Fruit fly (Drosophila melanogaster) whole organism, embryonic: ENCODE measurements around the gene kek4.
A peak's percentile ranks its signal among the peaks of the same experiment; 100 is the strongest.

Source experiments
- Awh ChIP-seq: fragments of 200-800 bp; sonication (Bioruptor generic); IDR thresholded peaks from 2 replicates; pipeline ENCODE4, ENCODE4 v1.3.6; 2022; ENCODE audit warnings: missing biosample characterization, missing genetic modification characterization
- C15 ChIP-seq: fragments of 200-800 bp; sonication (Bioruptor generic); IDR thresholded peaks from 3 replicates; pipeline ENCODE4 v1.3.6; 2022; ENCODE audit warnings: missing biosample characterization, missing genetic modification characterization
- CG10321 ChIP-seq: fragments of 200-800 bp; sonication (Bioruptor generic); IDR thresholded peaks from 2 replicates; pipeline ENCODE4 v1.3.6; 2022; ENCODE audit warnings: missing biosample characterization, missing genetic modification characterization
- CG10366 ChIP-seq: fragments of 200-800 bp; sonication (Bioruptor generic); IDR thresholded peaks from 2 replicates; pipeline ENCODE4 v1.3.6; 2022; ENCODE audit warnings: missing biosample characterization, missing genetic modification characterization
- CG11093 ChIP-seq: fragments of 200-800 bp; sonication (Bioruptor generic); IDR thresholded peaks from 3 replicates; pipeline ENCODE4 v1.3.6; 2022; ENCODE audit warnings: missing biosample characterization, missing genetic modification characterization
- CG12219 ChIP-seq: fragments of 200-800 bp; sonication (Bioruptor generic); optimal IDR thresholded peaks from 3 replicates; lab custom pipeline; 2018; ENCODE audit warnings: missing biosample characterization, mild to moderate bottlenecking, missing genetic modification characterization
- CG14014 ChIP-seq: fragments of 200-800 bp; sonication (Bioruptor generic); IDR thresholded peaks from 2 replicates; pipeline ENCODE4 v1.3.6; 2022; ENCODE audit warnings: missing biosample characterization, missing genetic modification characterization
- CG1529 ChIP-seq: fragments of 200-800 bp; sonication (Bioruptor generic); optimal IDR thresholded peaks from 3 replicates; lab custom pipeline; 2018; ENCODE audit warnings: missing biosample characterization, missing genetic modification characterization
- CG15601 ChIP-seq: fragments of 200-800 bp; sonication (Bioruptor generic); optimal IDR thresholded peaks from 3 replicates; lab custom pipeline; 2019; ENCODE audit warnings: missing biosample characterization, mild to moderate bottlenecking, missing genetic modification characterization, moderate library complexity
- CG1603 ChIP-seq: fragments of 200-800 bp; sonication (Bioruptor generic); optimal IDR thresholded peaks from 2 replicates; lab custom pipeline; 2019; ENCODE audit warnings: missing biosample characterization, mild to moderate bottlenecking, missing genetic modification characterization, moderate library complexity
- CG17328 ChIP-seq: fragments of 200-800 bp; sonication (Bioruptor generic); IDR thresholded peaks from 2 replicates; pipeline ENCODE4 v1.3.6; 2022; ENCODE audit warnings: missing biosample characterization, missing genetic modification characterization
- CG18262 ChIP-seq: fragments of 200-800 bp; optimal IDR thresholded peaks from 3 replicates; lab custom pipeline; 2019; ENCODE audit warnings: missing biosample characterization, mild to moderate bottlenecking, missing genetic modification characterization, moderate library complexity
- CG2120 ChIP-seq: fragments of 200-800 bp; sonication (Bioruptor generic); optimal IDR thresholded peaks from 3 replicates; lab custom pipeline; 2016; ENCODE audit warnings: missing biosample characterization, missing genetic modification characterization
- CG2678 ChIP-seq: fragments of 200-800 bp; sonication (Bioruptor generic); optimal IDR thresholded peaks from 3 replicates; lab custom pipeline; 2019; ENCODE audit warnings: missing biosample characterization, mild to moderate bottlenecking, missing genetic modification characterization, moderate library complexity
- CG30403 ChIP-seq: fragments of 200-800 bp; sonication (Bioruptor generic); optimal IDR thresholded peaks from 3 replicates; lab custom pipeline; 2016; ENCODE audit warnings: missing biosample characterization, missing genetic modification characterization
- CG34422 ChIP-seq: fragments of 200-800 bp; sonication (Bioruptor generic); IDR thresholded peaks from 3 replicates; pipeline ENCODE4 v1.3.6; 2022; ENCODE audit warnings: missing biosample characterization, missing genetic modification characterization
- CG42726 ChIP-seq: fragments of 200-800 bp; sonication (Bioruptor generic); IDR thresholded peaks from 2 replicates; pipeline ENCODE4 v1.3.6; 2022; ENCODE audit warnings: missing biosample characterization, missing genetic modification characterization; ENCODE audit not compliant: partially characterized antibody
- CG6765 ChIP-seq: fragments of 200-800 bp; sonication (Bioruptor generic); optimal IDR thresholded peaks from 3 replicates; lab custom pipeline; 2017; ENCODE audit warnings: missing biosample characterization, mild to moderate bottlenecking, missing genetic modification characterization
- CG8478 ChIP-seq: fragments of >200 bp; optimal IDR thresholded peaks from 2 replicates; lab custom pipeline; 2018
- CG9215 ChIP-seq: fragments of 200-800 bp; sonication (Bioruptor generic); IDR thresholded peaks from 2 replicates; pipeline ENCODE4 v1.3.6; 2022; ENCODE audit warnings: missing biosample characterization, missing genetic modification characterization
- Dfd ChIP-seq, 2 experiments: fragments of >200 bp; optimal IDR thresholded peaks; 2 replicates each; lab custom pipeline; 2017; ENCODE audit warnings: missing biosample characterization in 2 of 2, missing genetic modification characterization in 2 of 2
- Dref ChIP-seq: fragments of 200-800 bp; sonication (Bioruptor generic); IDR thresholded peaks from 2 replicates; pipeline ENCODE4 v1.3.6; 2022; ENCODE audit warnings: missing biosample characterization, missing genetic modification characterization
- Fer2 ChIP-seq: fragments of 200-800 bp; sonication (Bioruptor generic); optimal IDR thresholded peaks from 2 replicates; lab custom pipeline; 2018; ENCODE audit warnings: missing biosample characterization, mild to moderate bottlenecking, missing genetic modification characterization, moderate library complexity
- Gug ChIP-seq: fragments of 200-800 bp; sonication (Bioruptor generic); IDR thresholded peaks from 4 replicates; pipeline ENCODE4 v1.3.6; 2022; ENCODE audit warnings: missing biosample characterization, missing genetic modification characterization
- Hmr ChIP-seq: fragments of 200-800 bp; sonication (Bioruptor generic); optimal IDR thresholded peaks from 3 replicates; lab custom pipeline; 2017; ENCODE audit warnings: mild to moderate bottlenecking, missing biosample characterization, missing genetic modification reagents, missing genetic modification characterization
- Kr ChIP-seq: fragments of 200-800 bp; sonication (Bioruptor generic); optimal IDR thresholded peaks from 2 replicates; lab custom pipeline; 2017; ENCODE audit warnings: missing biosample characterization, mild to moderate bottlenecking, missing genetic modification characterization
- NC2α ChIP-seq: fragments of 200-800 bp; sonication (Bioruptor generic); optimal IDR thresholded peaks from 2 replicates; lab custom pipeline; 2016; ENCODE audit warnings: missing biosample characterization, missing genetic modification characterization
- PHDP ChIP-seq: fragments of 200-800 bp; sonication (Bioruptor generic); optimal IDR thresholded peaks from 3 replicates; lab custom pipeline; 2018; ENCODE audit warnings: missing biosample characterization, mild to moderate bottlenecking, missing genetic modification characterization, moderate library complexity
- Poxn ChIP-seq: fragments of 200-800 bp; sonication (Bioruptor generic); IDR thresholded peaks from 2 replicates; pipeline ENCODE4 v1.3.6; 2022; ENCODE audit warnings: missing biosample characterization, missing genetic modification characterization
- Side ChIP-seq: fragments of 200-800 bp; sonication (Bioruptor generic); optimal IDR thresholded peaks from 2 replicates; lab custom pipeline; 2016; ENCODE audit warnings: missing biosample characterization, missing genetic modification characterization
- Sox100B ChIP-seq: fragments of 200-800 bp; sonication (Bioruptor generic); optimal IDR thresholded peaks from 3 replicates; lab custom pipeline; 2018; ENCODE audit warnings: missing biosample characterization, mild to moderate bottlenecking, missing genetic modification characterization
- Sry-δ ChIP-seq: fragments of 200-800 bp; sonication (Bioruptor generic); optimal IDR thresholded peaks from 2 replicates; lab custom pipeline; 2016; ENCODE audit warnings: missing biosample characterization, missing genetic modification characterization
- Ssrp ChIP-seq: fragments of 200-800 bp; sonication (Bioruptor generic); optimal IDR thresholded peaks from 2 replicates; lab custom pipeline; 2018; ENCODE audit warnings: missing biosample characterization, mild to moderate bottlenecking, missing genetic modification characterization, moderate library complexity
- Trl ChIP-seq, 3 experiments: fragments of >200 bp in 2 of 3; fragments of 200-800 bp in 1 of 3; sonication (Bioruptor generic) in 1 of 3; optimal IDR thresholded peaks; 2 replicates in 1 of 3; 3 replicates in 2 of 3; lab custom pipeline; 2016 to 2017; ENCODE audit warnings: missing biosample characterization in 1 of 3, missing genetic modification characterization in 1 of 3
- Vsx1 ChIP-seq: fragments of 200-800 bp; sonication (Bioruptor generic); optimal IDR thresholded peaks from 2 replicates; lab custom pipeline; 2017; ENCODE audit warnings: missing biosample characterization, mild to moderate bottlenecking, missing genetic modification characterization, missing genetic modification reagents
- ab ChIP-seq: fragments of 200-800 bp; sonication (Bioruptor generic); optimal IDR thresholded peaks from 2 replicates; lab custom pipeline; 2016; ENCODE audit warnings: missing biosample characterization, missing genetic modification characterization
- ase ChIP-seq: fragments of 200-800 bp; sonication (Bioruptor generic); IDR thresholded peaks from 3 replicates; pipeline ENCODE4 v1.3.6; 2022; ENCODE audit warnings: missing biosample characterization, missing genetic modification characterization
- corto ChIP-seq: fragments of 200-800 bp; sonication (Bioruptor generic); optimal IDR thresholded peaks from 2 replicates; lab custom pipeline; 2016; ENCODE audit warnings: missing biosample characterization, mild to moderate bottlenecking, missing genetic modification characterization, moderate library complexity
- fd3F ChIP-seq: fragments of 200-800 bp; sonication (Bioruptor generic); optimal IDR thresholded peaks from 2 replicates; lab custom pipeline; 2018; ENCODE audit warnings: missing biosample characterization, mild to moderate bottlenecking, missing genetic modification characterization, moderate library complexity
- fu2 ChIP-seq: fragments of 200-800 bp; sonication (Bioruptor generic); optimal IDR thresholded peaks from 2 replicates; lab custom pipeline; 2016; ENCODE audit warnings: missing biosample characterization, missing genetic modification characterization
- kni ChIP-seq: fragments of 200-800 bp; sonication (Bioruptor generic); optimal IDR thresholded peaks from 3 replicates; lab custom pipeline; 2017; ENCODE audit warnings: mild to moderate bottlenecking, missing biosample characterization, missing genetic modification reagents, missing genetic modification characterization
- nau ChIP-seq: fragments of 200-800 bp; sonication (Bioruptor generic); optimal IDR thresholded peaks from 3 replicates; lab custom pipeline; 2017; ENCODE audit warnings: missing biosample characterization, mild to moderate bottlenecking, missing genetic modification characterization, missing genetic modification reagents
- oc ChIP-seq: fragments of 200-800 bp; sonication (Bioruptor generic); optimal IDR thresholded peaks from 2 replicates; lab custom pipeline; 2018; ENCODE audit warnings: missing biosample characterization, mild to moderate bottlenecking, missing genetic modification characterization, moderate library complexity
- org-1 ChIP-seq: fragments of 200-800 bp; sonication (Bioruptor generic); optimal IDR thresholded peaks from 2 replicates; lab custom pipeline; 2017; ENCODE audit warnings: missing biosample characterization, missing genetic modification characterization
- ro ChIP-seq: fragments of 200-800 bp; sonication (Bioruptor generic); IDR thresholded peaks from 2 replicates; pipeline ENCODE4 v1.3.6; 2022; ENCODE audit warnings: missing biosample characterization, missing genetic modification characterization
- seq ChIP-seq: fragments of 200-800 bp; sonication (Bioruptor generic); IDR thresholded peaks from 2 replicates; pipeline ENCODE4 v1.3.6; 2022; ENCODE audit warnings: missing biosample characterization, missing genetic modification characterization
- sisA ChIP-seq: fragments of 200-800 bp; sonication (Bioruptor generic); IDR thresholded peaks from 2 replicates; pipeline ENCODE4 v1.3.6; 2022; ENCODE audit warnings: missing biosample characterization, missing genetic modification characterization
- slp2 ChIP-seq: fragments of 200-800 bp; sonication (Bioruptor generic); optimal IDR thresholded peaks from 2 replicates; lab custom pipeline; 2016; ENCODE audit warnings: missing biosample characterization, missing genetic modification characterization
- tgo ChIP-seq: fragments of 200-800 bp; sonication (Bioruptor generic); IDR thresholded peaks from 3 replicates; pipeline ENCODE4 v1.3.6; 2022; ENCODE audit warnings: missing biosample characterization, missing genetic modification characterization
- tin ChIP-seq: fragments of 200-800 bp; sonication (Bioruptor generic); optimal IDR thresholded peaks from 3 replicates; lab custom pipeline; 2016; ENCODE audit warnings: missing biosample characterization, missing genetic modification characterization
- tx ChIP-seq: fragments of 200-800 bp; sonication (Bioruptor generic); optimal IDR thresholded peaks from 2 replicates; lab custom pipeline; 2016; ENCODE audit warnings: missing biosample characterization, missing genetic modification characterization
- usp ChIP-seq: fragments of >200 bp; optimal IDR thresholded peaks from 2 replicates; lab custom pipeline; 2017; ENCODE audit warnings: missing biosample characterization, missing genetic modification characterization
- yki ChIP-seq: fragments of >200 bp; optimal IDR thresholded peaks from 3 replicates; lab custom pipeline; 2018

The kek4 gene

dm6 chr2L:13191894-13192293, 23.3 kb downstream of the kek4 start, which contains the start of the genes CG16974 and Edem2 (continued):
- TF ChIP-seq seq (GFP tag; lab: Robert Waterston, UW) (peak; percentile 49; the same call in 1 of the 2 replicates), nau (GFP tag; lab: Kevin White, UChicago) (no peak), kni (no peak), CG14014 (GFP tag; lab: Robert Waterston, UW) (peak; percentile 72), slp2 (GFP tag; lab: Kevin White, UChicago) (no peak), Hmr (GFP tag; lab: Kevin White, UChicago) (no peak), yki (lab: Kevin White, UChicago) (no peak), CG8478 (lab: Kevin White, UChicago) (no peak), CG11093 (GFP tag; lab: Robert Waterston, UW) (peak; percentile 65; the same call in 2 of the 3 replicates), Sry-δ (GFP tag; lab: Kevin White, UChicago) (peak; percentile 3), Side (no peak), Awh (GFP tag; lab: Robert Waterston, UW) (peak; percentile 55), CG1529 (GFP tag; lab: Kevin White, UChicago) (no peak), CG1603 (tag; lab: Kevin White, UChicago) (no peak), Poxn (GFP tag; lab: Robert Waterston, UW) (no peak), CG42726 (GFP tag; lab: Robert Waterston, UW) (no peak), usp (GFP tag; lab: Kevin White, UChicago) (no peak), Vsx1 (GFP tag; lab: Kevin White, UChicago) (no peak), CG34422 (GFP tag; lab: Robert Waterston, UW) (peak; percentile 84), PHDP (tag; lab: Kevin White, UChicago) (no peak), Dref (no peak), oc (tag; lab: Kevin White, UChicago) (no peak), CG9215 (GFP tag; lab: Robert Waterston, UW) (peak; percentile 70), CG10321 (GFP tag; lab: Robert Waterston, UW) (no peak), CG30403 (GFP tag; lab: Kevin White, UChicago) (peak; percentile 88), ro (GFP tag; lab: Robert Waterston, UW) (no peak), tx (GFP tag; lab: Kevin White, UChicago) (no peak), Gug (GFP tag; lab: Robert Waterston, UW) (peak; percentile 84), CG2678 (tag; lab: Kevin White, UChicago) (no peak), Dfd (GFP tag; optimal IDR thresholded peaks at IDR 0.05; lab: Kevin White, UChicago) (no peak), CG10366 (GFP tag; lab: Robert Waterston, UW) (0 out of 2 replicates have a peak, but pooled peaks have one; percentile 49), tgo (GFP tag; lab: Robert Waterston, UW) (peak; percentile 81), fd3F (GFP tag; lab: Kevin White, UChicago) (peak; percentile 30), tin (GFP tag; lab: Kevin White, UChicago) (peak; percentile 79), ase (GFP tag; lab: Robert Waterston, UW) (peak; percentile 48; the same call in 2 of the 3 replicates), NC2α (GFP tag; lab: Kevin White, UChicago) (no peak), org-1 (GFP tag; lab: Kevin White, UChicago) (no peak), ab (GFP tag; lab: Kevin White, UChicago) (no peak), C15 (no peak), Fer2 (tag; lab: Kevin White, UChicago) (no peak), CG2120 (GFP tag; lab: Kevin White, UChicago) (peak; percentile 80), Ssrp (tag; lab: Kevin White, UChicago) (peak; percentile 60), Trl (optimal IDR thresholded peaks at IDR 0.05; lab: Kevin White, UChicago) (no peak), Trl (GFP tag; optimal IDR thresholded peaks at IDR 0.05; lab: Kevin White, UChicago) (no peak), fu2 (GFP tag; lab: Kevin White, UChicago) (no peak), Sox100B (GFP tag; lab: Kevin White, UChicago) (no peak), sisA (GFP tag; lab: Robert Waterston, UW) (peak; percentile 79), CG6765 (no peak), CG15601 (tag; lab: Kevin White, UChicago) (no peak), CG12219 (GFP tag; lab: Kevin White, UChicago) (no peak), CG17328 (GFP tag; lab: Robert Waterston, UW) (peak; percentile 70), corto (GFP tag; lab: Kevin White, UChicago) (peak; percentile 70), CG18262 (tag; lab: Kevin White, UChicago) (no peak), Kr (GFP tag; lab: Kevin White, UChicago) (no peak)
